Fruit fly (Drosophila melanogaster): ENCODE results near the gene CG15643.

dm6 chrX:15522426-15523153 lies 49.4 kb downstream of the CG15643 start:
- TF ChIP-seq rn (GFP tag; IDR thresholded peaks at IDR 0.05) (no peak), CG8159 (tag; optimal IDR thresholded peaks at IDR 0.05) (peak; percentile 40), CG34367 (tag; optimal IDR thresholded peaks at IDR 0.05) (no peak), Ets98B (GFP tag; IDR thresholded peaks at IDR 0.05) (no peak), D1 (tag; optimal IDR thresholded peaks at IDR 0.05) (no peak)

Measured in whole organism, pupa.